Worm (Caenorhabditis elegans): ENCODE data around the gene T01C3.2.

T01C3.2 gene

DNA sequence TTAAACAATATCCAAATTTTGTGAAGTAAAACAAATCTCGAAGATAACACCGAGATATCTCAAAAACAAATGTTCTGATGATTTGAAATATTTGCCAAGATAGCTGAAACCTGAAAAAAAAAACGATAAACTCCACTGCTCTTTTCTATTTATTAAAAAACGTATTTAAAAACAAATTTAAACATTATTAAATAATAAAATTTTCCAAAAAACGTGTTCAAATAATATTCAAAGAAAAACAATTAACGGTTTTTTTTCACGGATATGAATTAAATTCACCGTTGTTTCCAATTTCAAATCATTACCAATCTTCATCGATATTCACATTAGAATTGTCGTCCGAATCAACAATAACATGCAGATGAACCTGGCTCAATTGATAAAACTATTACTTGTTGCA is 5.3 kb downstream of the T01C3.2 start, which contains the start of gene irld-14:
irld-14 (plus strand) TSS at position 301 of the 400 bp plus-strand sequence.
- no peak for TF ChIP-seq pes-1 (GFP tag; IDR thresholded peaks at IDR 0.05)

DNA sequence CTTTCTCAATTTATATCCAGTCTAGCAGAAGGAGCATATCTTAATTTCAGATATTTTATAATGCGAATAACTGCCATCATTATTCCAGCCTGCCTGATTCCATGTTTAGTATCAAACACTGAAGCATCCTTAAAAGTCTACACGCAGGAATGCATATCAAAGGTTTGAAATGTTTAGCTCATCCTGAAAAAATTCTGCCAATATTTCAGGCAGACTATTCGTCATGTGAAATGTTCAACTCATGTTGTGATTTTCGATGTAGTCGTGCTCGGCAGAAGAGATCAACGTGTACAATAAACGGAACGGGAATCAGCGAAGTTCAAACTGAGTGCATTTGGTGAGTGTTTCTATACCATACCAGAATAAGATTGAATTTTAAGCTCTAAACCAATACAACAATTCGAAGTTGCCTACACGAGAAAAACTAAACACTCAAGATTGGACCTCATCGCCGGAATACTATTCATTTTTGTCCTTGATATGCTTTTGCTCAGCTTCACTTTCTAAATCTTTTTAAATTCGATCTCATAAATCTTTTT is 8.6 kb downstream of the T01C3.2 start, which contains the start of gene T01C3.11:
T01C3.11 (plus strand) TSS at position 51 of the 539 bp plus-strand sequence.
- no peak for TF ChIP-seq ets-7 (tag; optimal IDR thresholded peaks at IDR 0.05)
- no peak for TF ChIP-seq tbx-11 (GFP tag; IDR thresholded peaks at IDR 0.05)
- no peak for TF ChIP-seq tra-4 (tag; optimal IDR thresholded peaks at IDR 0.05)
- TF ChIP-seq tbx-37 (GFP tag; conservative IDR thresholded peaks at IDR 0.05): no peak
- TF ChIP-seq sea-1 (GFP tag; conservative IDR thresholded peaks at IDR 0.05): no peak
- TF ChIP-seq aly-1 (tag; optimal IDR thresholded peaks at IDR 0.05): no peak

DNA sequence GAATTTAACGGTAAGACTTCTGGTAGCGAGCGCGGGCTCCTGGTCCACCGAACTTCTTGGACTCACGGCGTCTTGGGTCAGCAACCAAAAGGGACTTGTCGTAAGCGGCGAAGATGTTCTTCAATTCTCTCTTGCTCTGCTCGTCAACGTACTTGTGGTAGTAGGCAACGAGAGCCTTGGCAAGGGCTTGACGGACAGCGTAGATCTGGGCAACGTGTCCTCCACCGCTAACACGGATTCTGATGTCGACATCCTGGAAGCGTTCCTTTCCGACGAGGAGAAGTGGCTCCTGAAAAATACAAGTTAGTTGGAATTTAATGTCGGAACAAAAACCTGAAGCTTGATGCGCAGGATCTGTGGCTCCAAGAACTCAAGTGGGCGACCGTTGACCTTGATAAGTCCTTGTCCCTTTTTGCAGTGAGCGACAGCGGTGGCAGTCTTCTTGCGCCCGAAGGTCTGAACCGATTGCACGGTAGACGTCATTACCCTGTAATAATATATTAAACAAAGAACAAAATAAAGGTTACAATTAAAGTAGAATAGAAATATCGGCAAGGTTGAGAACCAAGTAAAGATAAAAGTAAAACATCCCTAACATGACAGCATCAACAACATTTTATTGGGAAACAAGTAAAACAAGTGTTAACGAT is 9.2 kb downstream of the T01C3.2 start, which contains the start of gene rps-16:
rps-16 (minus strand) TSS at position 487 of the 650 bp plus-strand sequence.
- TF ChIP-seq hmbx-1 (tag; optimal IDR thresholded peaks at IDR 0.05) (no peak), ama-1 (optimal IDR thresholded peaks at IDR 0.05) (peak; percentile 33), sea-1 (GFP tag; conservative IDR thresholded peaks at IDR 0.05) (no peak), tbx-11 (GFP tag; IDR thresholded peaks at IDR 0.05) (no peak)

DNA sequence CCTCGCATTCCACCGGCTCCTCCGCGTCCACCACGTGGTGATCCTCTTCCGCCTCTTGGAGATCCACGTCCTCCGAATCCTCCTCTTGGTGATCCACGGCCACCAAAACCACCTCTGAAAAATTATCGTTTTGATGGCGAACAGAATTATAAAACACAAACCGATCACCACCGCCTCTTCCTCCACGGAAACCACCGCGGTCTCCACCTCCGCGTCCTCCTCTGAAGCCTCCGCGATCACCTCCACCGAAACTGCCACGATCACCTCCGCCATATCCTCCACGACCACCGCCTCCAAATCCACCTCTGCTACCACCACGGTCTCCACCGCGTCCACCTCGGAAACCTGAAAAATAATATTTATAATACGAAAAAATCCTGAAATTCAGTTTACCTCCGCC is 10.6 kb downstream of the T01C3.2 start:
- no peak for TF ChIP-seq F13C5.2 (tag; optimal IDR thresholded peaks at IDR 0.05)
- no peak for TF ChIP-seq ets-7 (tag; optimal IDR thresholded peaks at IDR 0.05)
- TF ChIP-seq aly-1 (tag; optimal IDR thresholded peaks at IDR 0.05): no peak
- TF ChIP-seq pes-1 (GFP tag; IDR thresholded peaks at IDR 0.05): no peak
- no peak for TF ChIP-seq hmg-4 (GFP tag; optimal IDR thresholded peaks at IDR 0.05)
- TF ChIP-seq flt-1 (GFP tag; IDR thresholded peaks at IDR 0.05): no peak
- no peak for TF ChIP-seq B0310.2 (tag; optimal IDR thresholded peaks at IDR 0.05)

DNA sequence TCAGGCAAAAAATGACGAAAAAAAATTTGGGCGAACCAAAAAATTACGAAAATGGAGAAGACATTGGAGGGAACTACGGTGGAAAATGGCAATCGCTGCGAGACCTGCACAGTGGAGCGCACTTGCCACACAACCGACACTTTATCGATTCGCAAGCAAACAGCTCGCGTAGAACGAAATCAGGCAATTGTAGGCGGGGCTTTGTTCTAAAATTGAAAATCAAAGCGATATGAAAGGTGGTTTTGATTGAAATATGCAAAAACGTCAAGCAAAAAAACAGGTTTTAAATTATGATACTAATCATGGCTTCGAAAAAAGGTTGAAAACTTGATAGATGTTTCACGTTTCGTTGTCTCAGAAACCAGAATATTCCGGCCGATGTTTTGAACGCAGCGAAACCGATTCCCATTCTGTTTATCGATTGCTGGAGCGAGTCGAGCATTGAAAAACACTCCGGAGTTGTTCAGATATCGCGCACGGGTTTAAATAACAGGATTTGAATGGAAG is 11.3 kb downstream of the T01C3.2 start, which contains the start of the genes fib-1 and mut-15:
fib-1 (minus strand) TSS at position 40 of the 507 bp plus-strand sequence.
mut-15 (plus strand) TSS at position 360 of the 507 bp plus-strand sequence.
- TF ChIP-seq F13C5.2 (tag; optimal IDR thresholded peaks at IDR 0.05): peak; percentile 86
- TF ChIP-seq pes-1 (GFP tag; IDR thresholded peaks at IDR 0.05): no peak; the same call in 1 of the 2 replicates
- TF ChIP-seq B0310.2 (tag; optimal IDR thresholded peaks at IDR 0.05): peak; percentile 24
- TF ChIP-seq hmg-4 (GFP tag; optimal IDR thresholded peaks at IDR 0.05): peak; percentile 48
- no peak for TF ChIP-seq ceh-36 (tag; optimal IDR thresholded peaks at IDR 0.05)
- no peak; the same call in 1 of the 2 replicates for TF ChIP-seq tbx-37 (GFP tag; conservative IDR thresholded peaks at IDR 0.05)
- no peak for TF ChIP-seq hmbx-1 (tag; optimal IDR thresholded peaks at IDR 0.05)
- no peak for TF ChIP-seq scrt-1 (GFP tag; IDR thresholded peaks at IDR 0.05)
- TF ChIP-seq ceh-13 (GFP tag; optimal IDR thresholded peaks at IDR 0.05): peak; percentile 41
- peak; percentile 60 for TF ChIP-seq ets-7 (tag; optimal IDR thresholded peaks at IDR 0.05)
- TF ChIP-seq ama-1 (optimal IDR thresholded peaks at IDR 0.05): no peak
- no peak for TF ChIP-seq tbx-11 (GFP tag; IDR thresholded peaks at IDR 0.05)

DNA sequence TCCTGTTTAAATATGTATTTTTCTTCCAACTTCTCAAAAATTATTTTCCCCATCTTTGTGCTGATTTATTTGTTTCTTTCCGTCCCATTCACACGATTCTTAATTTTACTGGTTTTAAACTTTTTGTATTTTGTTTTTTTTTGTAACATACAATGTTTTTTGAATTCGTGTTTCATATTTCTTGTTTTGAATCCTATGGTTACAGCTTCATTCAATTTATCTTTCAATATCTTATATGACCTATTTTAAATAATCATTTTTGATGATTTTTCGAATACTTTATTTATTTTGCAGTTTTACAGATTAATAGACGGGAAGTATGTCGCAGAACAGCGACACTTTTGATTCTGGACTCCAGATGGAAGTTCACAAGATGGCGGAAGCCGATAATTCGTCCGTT is 13.8 kb downstream of the T01C3.2 start, which contains the start of gene hrde-2:
hrde-2 (plus strand) TSS at position 301 of the 400 bp plus-strand sequence.
- TF ChIP-seq tbx-37 (GFP tag; conservative IDR thresholded peaks at IDR 0.05) (no peak), ama-1 (optimal IDR thresholded peaks at IDR 0.05) (no peak), F13C5.2 (tag; optimal IDR thresholded peaks at IDR 0.05) (no peak), hmg-4 (GFP tag; optimal IDR thresholded peaks at IDR 0.05) (no peak), ceh-36 (tag; optimal IDR thresholded peaks at IDR 0.05) (no peak), B0310.2 (tag; optimal IDR thresholded peaks at IDR 0.05) (no peak)

DNA sequence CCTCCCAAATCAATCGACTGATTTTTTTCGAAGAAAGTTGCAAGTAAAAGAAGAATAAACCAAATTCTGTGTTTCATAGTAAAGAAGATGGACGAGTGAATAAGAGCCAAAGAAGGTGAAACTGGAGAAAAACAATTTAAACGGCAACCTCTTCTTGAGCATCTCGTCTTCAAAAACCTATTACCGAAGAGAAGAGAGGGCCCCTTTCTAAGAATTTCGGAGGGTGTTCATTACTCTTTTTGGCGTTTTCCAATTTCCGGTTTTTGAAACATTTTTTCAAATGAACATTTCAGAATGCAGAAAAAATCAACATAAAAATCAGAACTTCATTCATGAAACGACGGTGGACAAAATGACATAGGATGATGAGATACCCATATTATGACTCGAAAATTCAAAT is 20.6 kb downstream of the T01C3.2 start, which contains the start of gene nmr-2:
nmr-2 (minus strand) TSS at position 101 of the 400 bp plus-strand sequence.
- TF ChIP-seq ceh-36 (tag; optimal IDR thresholded peaks at IDR 0.05) (no peak), hnd-1 (tag; optimal IDR thresholded peaks at IDR 0.05) (no peak), F13C5.2 (tag; optimal IDR thresholded peaks at IDR 0.05) (no peak), scrt-1 (GFP tag; IDR thresholded peaks at IDR 0.05) (no peak), tbx-11 (GFP tag; IDR thresholded peaks at IDR 0.05) (no peak), tbx-37 (GFP tag; conservative IDR thresholded peaks at IDR 0.05) (no peak), tra-4 (tag; optimal IDR thresholded peaks at IDR 0.05) (no peak), flt-1 (GFP tag; IDR thresholded peaks at IDR 0.05) (no peak), aly-1 (tag; optimal IDR thresholded peaks at IDR 0.05) (no peak), ama-1 (optimal IDR thresholded peaks at IDR 0.05) (no peak), B0310.2 (tag; optimal IDR thresholded peaks at IDR 0.05) (no peak), ceh-13 (GFP tag; optimal IDR thresholded peaks at IDR 0.05) (no peak)

DNA sequence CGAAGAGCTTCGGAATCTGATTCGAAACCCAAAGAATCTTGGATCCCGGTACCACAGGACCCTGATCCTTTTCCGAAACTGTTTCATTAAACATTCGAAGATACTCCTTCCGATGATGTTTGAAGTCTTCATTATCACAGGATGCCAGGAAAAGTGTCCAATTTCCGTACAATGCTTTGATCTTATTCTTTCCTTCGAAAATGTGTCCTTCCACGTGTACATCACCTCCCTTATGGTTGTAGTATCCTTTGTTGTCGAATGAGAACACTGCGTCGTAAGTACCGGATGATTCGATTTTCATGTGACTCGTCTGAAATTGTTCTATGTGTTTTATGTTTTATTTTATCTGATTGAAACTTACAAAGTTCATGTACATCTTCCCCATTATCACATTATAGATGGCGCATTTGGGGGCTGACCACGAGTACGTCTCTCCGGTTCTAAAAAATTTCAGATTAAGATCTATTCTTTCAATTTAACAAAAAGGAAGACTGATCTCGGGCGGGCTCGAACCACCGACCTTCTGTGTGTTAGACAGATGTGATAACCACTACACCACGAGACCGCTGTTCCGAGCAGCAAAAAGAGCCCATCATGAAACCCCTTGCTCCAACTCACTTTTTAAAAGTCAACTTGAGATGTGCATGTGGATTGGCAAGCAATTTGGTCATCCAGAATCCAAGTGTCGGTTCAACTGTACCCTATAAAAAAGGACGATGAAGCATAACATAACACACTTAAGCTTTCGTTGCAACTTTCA is 21.8 kb downstream of the T01C3.2 start:
- TF ChIP-seq ama-1 (optimal IDR thresholded peaks at IDR 0.05) (no peak), hnd-1 (tag; optimal IDR thresholded peaks at IDR 0.05) (no peak), hmg-4 (GFP tag; optimal IDR thresholded peaks at IDR 0.05) (no peak), hmbx-1 (tag; optimal IDR thresholded peaks at IDR 0.05) (no peak), sea-1 (GFP tag; conservative IDR thresholded peaks at IDR 0.05) (no peak), ets-7 (tag; optimal IDR thresholded peaks at IDR 0.05) (no peak), aly-1 (tag; optimal IDR thresholded peaks at IDR 0.05) (no peak), flt-1 (GFP tag; IDR thresholded peaks at IDR 0.05) (no peak), scrt-1 (GFP tag; IDR thresholded peaks at IDR 0.05) (no peak), F13C5.2 (tag; optimal IDR thresholded peaks at IDR 0.05) (no peak), tra-4 (tag; optimal IDR thresholded peaks at IDR 0.05) (no peak), ceh-36 (tag; optimal IDR thresholded peaks at IDR 0.05) (no peak), pes-1 (GFP tag; IDR thresholded peaks at IDR 0.05) (no peak), ceh-13 (GFP tag; optimal IDR thresholded peaks at IDR 0.05) (no peak), tbx-37 (GFP tag; conservative IDR thresholded peaks at IDR 0.05) (no peak)
